Fruit fly (Drosophila melanogaster) whole organism, embryonic: Measurements from ENCODE around the gene CG18557.

Source experiments
- B-H2 ChIP-seq: fragments of 200-800 bp; sonication (Bioruptor generic); optimal IDR thresholded peaks from 2 replicates; lab custom pipeline; 2018; ENCODE audit warnings: missing biosample characterization, mild to moderate bottlenecking, missing genetic modification characterization
- CG1024 ChIP-seq: fragments of 200-800 bp; sonication (Bioruptor generic); IDR thresholded peaks from 2 replicates; pipeline ENCODE4 v1.3.6; 2022; ENCODE audit warnings: missing biosample characterization, missing genetic modification characterization
- CG10462 ChIP-seq: fragments of 200-800 bp; sonication (Bioruptor generic); optimal IDR thresholded peaks from 2 replicates; lab custom pipeline; 2016; ENCODE audit warnings: missing biosample characterization, missing genetic modification characterization
- CG11085 ChIP-seq: fragments of 200-800 bp; sonication (Bioruptor generic); IDR thresholded peaks from 2 replicates; pipeline ENCODE4 v1.3.6; 2022; ENCODE audit warnings: missing biosample characterization, missing genetic modification characterization
- CG12071 ChIP-seq: fragments of 200-800 bp; sonication (Bioruptor generic); optimal IDR thresholded peaks from 3 replicates; lab custom pipeline; 2018; ENCODE audit warnings: missing biosample characterization, mild to moderate bottlenecking, missing genetic modification characterization
- CG12299 ChIP-seq: fragments of 200-800 bp; sonication (Bioruptor generic); optimal IDR thresholded peaks from 2 replicates; lab custom pipeline; 2018; ENCODE audit warnings: missing biosample characterization, mild to moderate bottlenecking, missing genetic modification characterization
- CG12942 ChIP-seq: fragments of 200-800 bp; sonication (Bioruptor generic); optimal IDR thresholded peaks from 3 replicates; lab custom pipeline; 2016; ENCODE audit warnings: missing biosample characterization, missing genetic modification characterization
- CG1647 ChIP-seq: fragments of 200-800 bp; sonication (Bioruptor generic); optimal IDR thresholded peaks from 3 replicates; lab custom pipeline; 2016; ENCODE audit warnings: missing biosample characterization, missing genetic modification characterization
- CG18011 ChIP-seq: fragments of 200-800 bp; sonication (Bioruptor generic); optimal IDR thresholded peaks from 2 replicates; lab custom pipeline; 2017; ENCODE audit warnings: missing biosample characterization, missing genetic modification characterization, mild to moderate bottlenecking, moderate library complexity, missing genotype
- CG18476 ChIP-seq: fragments of 200-800 bp; sonication (Bioruptor generic); optimal IDR thresholded peaks from 2 replicates; lab custom pipeline; 2016; ENCODE audit warnings: missing biosample characterization, mild to moderate bottlenecking, missing genetic modification characterization
- CG2120 ChIP-seq: fragments of 200-800 bp; sonication (Bioruptor generic); optimal IDR thresholded peaks from 3 replicates; lab custom pipeline; 2016; ENCODE audit warnings: missing biosample characterization, missing genetic modification characterization
- CG34422 ChIP-seq: fragments of 200-800 bp; sonication (Bioruptor generic); IDR thresholded peaks from 3 replicates; pipeline ENCODE4 v1.3.6; 2022; ENCODE audit warnings: missing biosample characterization, missing genetic modification characterization
- CG3847 ChIP-seq: fragments of 200-800 bp; sonication (Bioruptor generic); IDR thresholded peaks from 2 replicates; pipeline ENCODE4 v1.3.6; 2022; ENCODE audit warnings: missing biosample characterization, missing genetic modification characterization
- CG4282 ChIP-seq: fragments of 200-800 bp; sonication (Bioruptor generic); optimal IDR thresholded peaks from 2 replicates; lab custom pipeline; 2016; ENCODE audit warnings: missing biosample characterization, missing genetic modification characterization
- CG4404 ChIP-seq: fragments of 200-800 bp; sonication (Bioruptor generic); IDR thresholded peaks from 2 replicates; pipeline ENCODE4 v1.3.6; 2022; ENCODE audit warnings: missing biosample characterization, missing genetic modification characterization
- CG6175 ChIP-seq: fragments of 200-800 bp; sonication (Bioruptor generic); IDR thresholded peaks from 3 replicates; pipeline ENCODE4 v1.3.6; 2022; ENCODE audit warnings: missing biosample characterization, missing genetic modification characterization
- CG6765 ChIP-seq: fragments of 200-800 bp; sonication (Bioruptor generic); optimal IDR thresholded peaks from 3 replicates; lab custom pipeline; 2017; ENCODE audit warnings: missing biosample characterization, mild to moderate bottlenecking, missing genetic modification characterization
- Chrac-16 ChIP-seq: fragments of 200-800 bp; sonication (Bioruptor generic); optimal IDR thresholded peaks from 3 replicates; lab custom pipeline; 2016; ENCODE audit warnings: missing biosample characterization, missing genetic modification characterization
- Dek ChIP-seq: fragments of 200-800 bp; sonication (Bioruptor generic); optimal IDR thresholded peaks from 3 replicates; lab custom pipeline; 2019; ENCODE audit warnings: missing biosample characterization, mild to moderate bottlenecking, missing genetic modification characterization, moderate library complexity
- Dip3 ChIP-seq: fragments of 200-800 bp; sonication (Bioruptor generic); optimal IDR thresholded peaks from 3 replicates; lab custom pipeline; 2016; ENCODE audit warnings: missing biosample characterization, missing genetic modification characterization
- Fer3 ChIP-seq: fragments of 200-800 bp; sonication (Bioruptor generic); optimal IDR thresholded peaks from 2 replicates; lab custom pipeline; 2018; ENCODE audit warnings: missing biosample characterization, mild to moderate bottlenecking, missing genetic modification characterization, moderate library complexity
- HLH3B ChIP-seq: fragments of 200-800 bp; sonication (Bioruptor generic); IDR thresholded peaks from 2 replicates; pipeline ENCODE4 v1.3.6; 2022; ENCODE audit warnings: missing biosample characterization, missing genetic modification characterization
- HLH4C ChIP-seq: fragments of 200-800 bp; sonication (Bioruptor generic); IDR thresholded peaks from 3 replicates; pipeline ENCODE4 v1.3.6; 2022; ENCODE audit warnings: missing biosample characterization, missing genetic modification characterization; ENCODE audit not compliant: partially characterized antibody
- Hey ChIP-seq: fragments of 200-800 bp; sonication (Bioruptor generic); optimal IDR thresholded peaks from 3 replicates; lab custom pipeline; 2018; ENCODE audit warnings: missing biosample characterization, mild to moderate bottlenecking, missing genetic modification characterization
- Jarid2 ChIP-seq: fragments of 200-800 bp; sonication (Bioruptor generic); optimal IDR thresholded peaks from 3 replicates; lab custom pipeline; 2017; ENCODE audit warnings: mild to moderate bottlenecking, missing biosample characterization, missing genetic modification reagents, missing genetic modification characterization
- Lim3 ChIP-seq: fragments of 200-800 bp; sonication (Bioruptor generic); IDR thresholded peaks from 2 replicates; pipeline ENCODE4 v1.3.6; 2022; ENCODE audit warnings: missing biosample characterization, missing genetic modification characterization
- NFAT ChIP-seq: fragments of 200-800 bp; sonication (Bioruptor generic); IDR thresholded peaks from 2 replicates; pipeline ENCODE4 v1.3.6; 2022; ENCODE audit warnings: missing biosample characterization, missing genetic modification characterization
- Neu2 ChIP-seq: fragments of 200-800 bp; sonication (Bioruptor generic); optimal IDR thresholded peaks from 3 replicates; lab custom pipeline; 2016; ENCODE audit warnings: missing biosample characterization, missing genetic modification characterization, borderline replicate concordance
- Poxn ChIP-seq: fragments of 200-800 bp; sonication (Bioruptor generic); IDR thresholded peaks from 2 replicates; pipeline ENCODE4 v1.3.6; 2022; ENCODE audit warnings: missing biosample characterization, missing genetic modification characterization
- Rfx ChIP-seq: fragments of 200-800 bp; sonication (Bioruptor generic); IDR thresholded peaks from 2 replicates; pipeline ENCODE4 v1.3.6; 2022; ENCODE audit warnings: missing biosample characterization, missing genetic modification characterization
- ara ChIP-seq: fragments of 200-800 bp; sonication (Bioruptor generic); IDR thresholded peaks from 2 replicates; pipeline ENCODE4 v1.3.6; 2022; ENCODE audit warnings: missing biosample characterization, missing genetic modification characterization
- ase ChIP-seq: fragments of 200-800 bp; sonication (Bioruptor generic); IDR thresholded peaks from 3 replicates; pipeline ENCODE4 v1.3.6; 2022; ENCODE audit warnings: missing biosample characterization, missing genetic modification characterization
- cad ChIP-seq: fragments of >200 bp; optimal IDR thresholded peaks from 2 replicates; lab custom pipeline; 2017; ENCODE audit warnings: missing biosample characterization, missing genetic modification characterization
- crol ChIP-seq: fragments of 200-800 bp; sonication (Bioruptor generic); IDR thresholded peaks from 2 replicates; pipeline ENCODE4 v1.3.6; 2022; ENCODE audit warnings: missing biosample characterization, missing genetic modification characterization
- dan ChIP-seq: fragments of 200-800 bp; sonication (Bioruptor generic); IDR thresholded peaks from 2 replicates; pipeline ENCODE4 v1.3.6; 2022; ENCODE audit warnings: missing biosample characterization, missing genetic modification characterization
- dimm ChIP-seq: fragments of 200-800 bp; sonication (Bioruptor generic); IDR thresholded peaks from 2 replicates; pipeline ENCODE4 v1.3.6; 2022; ENCODE audit warnings: missing biosample characterization, missing genetic modification characterization
- dmrt11E ChIP-seq: fragments of 200-800 bp; sonication (Bioruptor generic); optimal IDR thresholded peaks from 3 replicates; lab custom pipeline; 2018; ENCODE audit warnings: missing biosample characterization, mild to moderate bottlenecking, missing genetic modification characterization, moderate library complexity
- gem ChIP-seq: fragments of 200-800 bp; sonication (Bioruptor generic); optimal IDR thresholded peaks from 2 replicates; lab custom pipeline; 2019; ENCODE audit warnings: missing biosample characterization, mild to moderate bottlenecking, missing genetic modification characterization, moderate library complexity
- grau ChIP-seq: fragments of 200-800 bp; optimal IDR thresholded peaks from 3 replicates; lab custom pipeline; 2019; ENCODE audit warnings: missing biosample characterization, mild to moderate bottlenecking, missing genetic modification characterization, moderate library complexity
- h ChIP-seq: fragments of >200 bp; optimal IDR thresholded peaks from 2 replicates; lab custom pipeline; 2017
- hbn ChIP-seq: fragments of 200-800 bp; sonication (Bioruptor generic); IDR thresholded peaks from 2 replicates; pipeline ENCODE4 v1.3.6; 2022; ENCODE audit warnings: missing biosample characterization, missing genetic modification characterization; ENCODE audit not compliant: partially characterized antibody
- hkb ChIP-seq, 2 experiments: fragments of 200-800 bp in 1 of 2; fragments of >200 bp in 1 of 2; sonication (Bioruptor generic) in 1 of 2; IDR thresholded peaks in 1 of 2; optimal IDR thresholded peaks in 1 of 2; 2 replicates each; pipeline versions ENCODE4 v1.3.6 to Lab custom; 2017 to 2022; ENCODE audit warnings: missing biosample characterization in 1 of 2, missing genetic modification characterization in 1 of 2
- jumu ChIP-seq: fragments of 200-800 bp; sonication (Bioruptor generic); optimal IDR thresholded peaks from 3 replicates; lab custom pipeline; 2016; ENCODE audit warnings: missing biosample characterization, missing genetic modification characterization
- kay ChIP-seq: fragments of 200-800 bp; sonication (Bioruptor generic); optimal IDR thresholded peaks from 2 replicates; lab custom pipeline; 2016; ENCODE audit warnings: missing biosample characterization, missing genetic modification characterization
- mam ChIP-seq: fragments of 200-800 bp; sonication (Bioruptor generic); optimal IDR thresholded peaks from 3 replicates; lab custom pipeline; 2016; ENCODE audit warnings: missing biosample characterization, missing genetic modification characterization
- peb ChIP-seq: fragments of 200-800 bp; sonication (Bioruptor generic); IDR thresholded peaks from 2 replicates; pipeline ENCODE4 v1.3.6; 2022; ENCODE audit warnings: missing biosample characterization, missing genetic modification characterization
- pita ChIP-seq: fragments of 200-800 bp; sonication (Bioruptor generic); optimal IDR thresholded peaks from 2 replicates; lab custom pipeline; 2017; ENCODE audit warnings: missing biosample characterization, mild to moderate bottlenecking, missing genetic modification characterization
- salm ChIP-seq: fragments of 200-800 bp; sonication (Bioruptor generic); optimal IDR thresholded peaks from 2 replicates; lab custom pipeline; 2018; ENCODE audit warnings: missing biosample characterization, mild to moderate bottlenecking, missing genetic modification characterization
- slp2 ChIP-seq: fragments of 200-800 bp; sonication (Bioruptor generic); optimal IDR thresholded peaks from 2 replicates; lab custom pipeline; 2016; ENCODE audit warnings: missing biosample characterization, missing genetic modification characterization
- sug ChIP-seq: fragments of 200-800 bp; optimal IDR thresholded peaks from 2 replicates; lab custom pipeline; 2019; ENCODE audit warnings: missing biosample characterization, mild to moderate bottlenecking, missing genetic modification characterization, moderate library complexity
- zen2 ChIP-seq: fragments of 200-800 bp; sonication (Bioruptor generic); IDR thresholded peaks from 3 replicates; pipeline ENCODE4 v1.3.6; 2022; ENCODE audit warnings: missing biosample characterization, missing genetic modification characterization; ENCODE audit not compliant: partially characterized antibody

CG18557 gene

dm6 chr2L:2872968-2873728 is 27.6 kb upstream of the CG18557 start (continued):
- TF ChIP-seq CG6175 (GFP tag; lab: Robert Waterston, UW) (no peak), Neu2 (no peak), CG2120 (GFP tag; lab: Kevin White, UChicago) (peak; percentile 51), CG1647 (GFP tag; lab: Kevin White, UChicago) (no peak), hkb (optimal IDR thresholded peaks at IDR 0.05; lab: Kevin White, UChicago) (no peak), hkb (GFP tag; IDR thresholded peaks at IDR 0.05; lab: Robert Waterston, UW) (peak; percentile 17; the same call in 1 of the 2 replicates), kay (GFP tag; lab: Kevin White, UChicago) (peak; percentile 78), hbn (GFP tag; lab: Robert Waterston, UW) (no peak), CG12942 (GFP tag; lab: Kevin White, UChicago) (no peak), CG12299 (tag; lab: Kevin White, UChicago) (no peak), Lim3 (GFP tag; lab: Robert Waterston, UW) (no peak), ase (GFP tag; lab: Robert Waterston, UW) (no peak), grau (tag; lab: Kevin White, UChicago) (peak; percentile 12), Chrac-16 (no peak), CG18011 (GFP tag; lab: Kevin White, UChicago) (no peak), gem (tag; lab: Kevin White, UChicago) (peak; percentile 40), CG3847 (GFP tag; lab: Robert Waterston, UW) (peak; percentile 27; the same call in 1 of the 2 replicates), CG4282 (GFP tag; lab: Kevin White, UChicago) (no peak), CG34422 (GFP tag; lab: Robert Waterston, UW) (no peak), pita (no peak), slp2 (no peak), CG11085 (GFP tag; lab: Robert Waterston, UW) (no peak), dimm (GFP tag; lab: Robert Waterston, UW) (no peak), CG4404 (GFP tag; lab: Robert Waterston, UW) (no peak), zen2 (GFP tag; lab: Robert Waterston, UW) (no peak), ara (GFP tag; lab: Robert Waterston, UW) (no peak), Dip3 (GFP tag; lab: Kevin White, UChicago) (no peak), peb (GFP tag; lab: Robert Waterston, UW) (no peak), sug (tag; lab: Kevin White, UChicago) (no peak), cad (GFP tag; lab: Kevin White, UChicago) (no peak), Dek (tag; lab: Kevin White, UChicago) (no peak), Fer3 (tag; lab: Kevin White, UChicago) (no peak), Hey (tag; lab: Kevin White, UChicago) (no peak), NFAT (GFP tag; lab: Robert Waterston, UW) (no peak), Poxn (GFP tag; lab: Robert Waterston, UW) (no peak), salm (no peak), dmrt11E (no peak), CG18476 (GFP tag; lab: Kevin White, UChicago) (no peak), CG12071 (no peak), CG10462 (no peak), CG6765 (GFP tag; lab: Kevin White, UChicago) (no peak), mam (GFP tag; lab: Kevin White, UChicago) (peak; percentile 50), Rfx (GFP tag; lab: Robert Waterston, UW) (peak; percentile 58), dan (GFP tag; lab: Robert Waterston, UW) (no peak), crol (GFP tag; lab: Robert Waterston, UW) (no peak), HLH4C (GFP tag; lab: Robert Waterston, UW) (no peak), CG1024 (GFP tag; lab: Robert Waterston, UW) (0 out of 2 replicates have a peak, but pooled peaks have one; percentile 23), B-H2 (GFP tag; lab: Kevin White, UChicago) (no peak), h (lab: Kevin White, UChicago) (no peak), jumu (GFP tag; lab: Kevin White, UChicago) (no peak), HLH3B (GFP tag; lab: Robert Waterston, UW) (0 out of 2 replicates have a peak, but pooled peaks have one; percentile 34), Jarid2 (GFP tag; lab: Kevin White, UChicago) (no peak)
